Fruit fly (Drosophila melanogaster): ENCODE measurements around the gene CG6168.

CG6168 gene

dm6 chr3L:11369778-11370684 is 48.5 kb upstream of the CG6168 start (continued):
- peak; percentile 67 for TF ChIP-seq cyc (GFP tag; optimal IDR thresholded peaks at IDR 0.05)
- TF ChIP-seq CG8632 (GFP tag; optimal IDR thresholded peaks at IDR 0.05): peak; percentile 78
- TF ChIP-seq Hr38 (GFP tag; optimal IDR thresholded peaks at IDR 0.05): no peak
- TF ChIP-seq CG6854 (GFP tag; optimal IDR thresholded peaks at IDR 0.05): peak; percentile 46
- peak; percentile 70 for TF ChIP-seq OdsH (GFP tag; optimal IDR thresholded peaks at IDR 0.05)
- TF ChIP-seq acj6 (GFP tag; optimal IDR thresholded peaks at IDR 0.05): peak; percentile 74
- peak; percentile 77 to 85 for TF ChIP-seq ss (GFP tag; optimal IDR thresholded peaks at IDR 0.05)
- peak; percentile 70 for TF ChIP-seq CG34406 (GFP tag; optimal IDR thresholded peaks at IDR 0.05)
- peak; percentile 64 for TF ChIP-seq CG1621 (tag; optimal IDR thresholded peaks at IDR 0.05)
- peak; percentile 35 for TF ChIP-seq Sox15 (GFP tag; optimal IDR thresholded peaks at IDR 0.05)
- peak; percentile 63 for TF ChIP-seq Hr4 (GFP tag; optimal IDR thresholded peaks at IDR 0.05)
- TF ChIP-seq dac (GFP tag; optimal IDR thresholded peaks at IDR 0.05): peak; percentile 15
- TF ChIP-seq esn (GFP tag; optimal IDR thresholded peaks at IDR 0.05): peak; percentile 80
- peak; percentile 38 for TF ChIP-seq vri (GFP tag; optimal IDR thresholded peaks at IDR 0.05)
- TF ChIP-seq CG7368 (GFP tag; optimal IDR thresholded peaks at IDR 0.05): peak; percentile 64

- TF ChIP-seq CG15336 (GFP tag; IDR thresholded peaks at IDR 0.05) (peak; percentile 67), CG16779 (tag; optimal IDR thresholded peaks at IDR 0.05) (peak; percentile 91), CG1621 (tag; optimal IDR thresholded peaks at IDR 0.05) (peak; percentile 92), svp (GFP tag) (peak; percentile 91), salr (GFP tag; optimal IDR thresholded peaks at IDR 0.05) (peak; percentile 85 to 86), CG11762 (GFP tag; optimal IDR thresholded peaks at IDR 0.05; ENCODE audit: insufficient read depth) (peak; percentile 69), topi (GFP tag; optimal IDR thresholded peaks at IDR 0.05) (peak; percentile 89), Eip78C (GFP tag) (peak; percentile 98), CG10669 (GFP tag; optimal IDR thresholded peaks at IDR 0.05) (peak; percentile 67), spab (GFP tag; optimal IDR thresholded peaks at IDR 0.05) (peak; percentile 81), Eip93F (GFP tag; optimal IDR thresholded peaks at IDR 0.05) (peak; percentile 60), CG4318 (GFP tag; optimal IDR thresholded peaks at IDR 0.05) (peak; percentile 66), ss (GFP tag; optimal IDR thresholded peaks at IDR 0.05) (peak; percentile 95 to 98), CG6163 (GFP tag; IDR thresholded peaks at IDR 0.05) (peak; percentile 99), CG9139 (GFP tag; optimal IDR thresholded peaks at IDR 0.05) (peak; percentile 97), Lpt (GFP tag; optimal IDR thresholded peaks at IDR 0.05) (peak; percentile 74), CG8119 (GFP tag; IDR thresholded peaks at IDR 0.05) (peak; percentile 82), achi (GFP tag; optimal IDR thresholded peaks at IDR 0.05) (peak; percentile 72), CG3919 (GFP tag; optimal IDR thresholded peaks at IDR 0.05) (peak; percentile 80), eg (GFP tag; IDR thresholded peaks at IDR 0.05) (peak; percentile 92; the same call in 2 of the 3 replicates), Sox15 (GFP tag; optimal IDR thresholded peaks at IDR 0.05) (peak; percentile 78), dac (GFP tag; optimal IDR thresholded peaks at IDR 0.05) (peak; percentile 35), Ets96B (tag; optimal IDR thresholded peaks at IDR 0.05) (peak; percentile 86), net (GFP tag; optimal IDR thresholded peaks at IDR 0.05) (peak; percentile 66), CG10631 (GFP tag; optimal IDR thresholded peaks at IDR 0.05) (peak; percentile 79), Met (GFP tag; optimal IDR thresholded peaks at IDR 0.05) (peak; percentile 88), Gug (GFP tag; IDR thresholded peaks at IDR 0.05) (peak; percentile 59), Hr38 (GFP tag; optimal IDR thresholded peaks at IDR 0.05) (no peak), Hr39 (GFP tag; optimal IDR thresholded peaks at IDR 0.05) (peak; percentile 83), acj6 (GFP tag; optimal IDR thresholded peaks at IDR 0.05) (peak; percentile 78), OdsH (GFP tag; optimal IDR thresholded peaks at IDR 0.05) (peak; percentile 85), CG11294 (GFP tag; IDR thresholded peaks at IDR 0.05) (peak; percentile 32; the same call in 1 of the 2 replicates), pdm3 (GFP tag; optimal IDR thresholded peaks at IDR 0.05) (peak; percentile 75), CG3032 (tag; optimal IDR thresholded peaks at IDR 0.05) (peak; percentile 83), Blimp-1 (GFP tag; optimal IDR thresholded peaks at IDR 0.05) (peak; percentile 43), CG31627 (GFP tag; optimal IDR thresholded peaks at IDR 0.05) (peak; percentile 79), cyc (GFP tag; optimal IDR thresholded peaks at IDR 0.05) (peak; percentile 78)
These were observed 47.1 kb upstream of the CG6168 start for dm6 chr3L:11368319-11369299.
